Fruit fly (Drosophila melanogaster): ENCODE data around the gene Cox11.
A peak's percentile ranks its signal among the peaks of the same experiment; 100 is the strongest.

Cox11 gene

dm6 chr2L:5523848-5524473 is 2.8 kb upstream of the Cox11 start, which contains the start of the genes Vps52 and Elp4 (continued):
- TF ChIP-seq Taf1 (GFP tag; IDR thresholded peaks at IDR 0.05) (peak; percentile 29; the same call in 1 of the 2 replicates), CG18599 (GFP tag; optimal IDR thresholded peaks at IDR 0.05) (no peak), jigr1 (GFP tag; IDR thresholded peaks at IDR 0.05) (no peak), CG10366 (GFP tag; IDR thresholded peaks at IDR 0.05) (peak; percentile 57), D (optimal IDR thresholded peaks at IDR 0.05) (no peak), D (GFP tag; optimal IDR thresholded peaks at IDR 0.05) (peak; percentile 53), CG15696 (tag; optimal IDR thresholded peaks at IDR 0.05) (peak; percentile 70), CG33557 (GFP tag; optimal IDR thresholded peaks at IDR 0.05) (peak; percentile 67), emc (GFP tag; optimal IDR thresholded peaks at IDR 0.05) (no peak), kay (GFP tag; optimal IDR thresholded peaks at IDR 0.05) (peak; percentile 73), NFAT (GFP tag; IDR thresholded peaks at IDR 0.05) (peak; percentile 63), amos (GFP tag; IDR thresholded peaks at IDR 0.05; ENCODE audit: partially characterized antibody) (peak; percentile 76), CG4854 (GFP tag; optimal IDR thresholded peaks at IDR 0.05) (peak; percentile 53), CG16779 (GFP tag; IDR thresholded peaks at IDR 0.05) (no peak), Usf (GFP tag; optimal IDR thresholded peaks at IDR 0.05) (peak; percentile 44), Dip2 (GFP tag; IDR thresholded peaks at IDR 0.05) (no peak), dimm (GFP tag; IDR thresholded peaks at IDR 0.05) (no peak), Fer2 (tag; optimal IDR thresholded peaks at IDR 0.05) (peak; percentile 71), ftz-f1 (GFP tag; optimal IDR thresholded peaks at IDR 0.05) (no peak), stwl (tag; optimal IDR thresholded peaks at IDR 0.05) (peak; percentile 36), CG13424 (tag; optimal IDR thresholded peaks at IDR 0.05) (peak; percentile 83), Hr78 (GFP tag; optimal IDR thresholded peaks at IDR 0.05) (peak in 1 of 2 experiments; percentile 20), twi (tag; optimal IDR thresholded peaks at IDR 0.05) (peak; percentile 64), Nf-YB (GFP tag; optimal IDR thresholded peaks at IDR 0.05) (peak; percentile 60), Stat92E (GFP tag; optimal IDR thresholded peaks at IDR 0.05) (no peak), ERR (GFP tag; optimal IDR thresholded peaks at IDR 0.05) (no peak), CG18764 (GFP tag; optimal IDR thresholded peaks at IDR 0.05) (peak; percentile 67), Doc2 (GFP tag; IDR thresholded peaks at IDR 0.05) (no peak), CG6765 (GFP tag; optimal IDR thresholded peaks at IDR 0.05) (peak; percentile 51), Lpt (GFP tag; optimal IDR thresholded peaks at IDR 0.05) (no peak), CoRest (tag; optimal IDR thresholded peaks at IDR 0.05) (peak; percentile 92), sim (GFP tag; IDR thresholded peaks at IDR 0.05) (no peak), CG32767 (GFP tag; IDR thresholded peaks at IDR 0.05) (peak; percentile 65; the same call in 1 of the 2 replicates), CG17385 (GFP tag; optimal IDR thresholded peaks at IDR 0.05) (peak; percentile 66), vnd (GFP tag; IDR thresholded peaks at IDR 0.05; ENCODE audit: partially characterized antibody) (peak; percentile 78), CG2199 (GFP tag; IDR thresholded peaks at IDR 0.05) (no peak), Lhr (GFP tag; optimal IDR thresholded peaks at IDR 0.05) (peak; percentile 56), CG10321 (GFP tag; IDR thresholded peaks at IDR 0.05) (no peak), CG11504 (tag; optimal IDR thresholded peaks at IDR 0.05) (no peak), knrl (GFP tag; IDR thresholded peaks at IDR 0.05; ENCODE audit: partially characterized antibody) (peak; percentile 72), Hey (tag; optimal IDR thresholded peaks at IDR 0.05) (no peak), tll (GFP tag; optimal IDR thresholded peaks at IDR 0.05) (no peak), CG15011 (GFP tag; optimal IDR thresholded peaks at IDR 0.05) (no peak), CG9817 (tag; optimal IDR thresholded peaks at IDR 0.05) (peak; percentile 75), CG16815 (GFP tag; optimal IDR thresholded peaks at IDR 0.05) (peak; percentile 60), gcm (GFP tag; optimal IDR thresholded peaks at IDR 0.05) (peak; percentile 63), CG1233 (GFP tag; optimal IDR thresholded peaks at IDR 0.05) (peak; percentile 75), CG10959 (GFP tag; IDR thresholded peaks at IDR 0.05) (no peak), CTCF (GFP tag; optimal IDR thresholded peaks at IDR 0.05) (no peak), CkIIα-i1 (GFP tag; IDR thresholded peaks at IDR 0.05) (no peak)

Measured in whole organism, embryonic.